Fruit fly (Drosophila melanogaster): ENCODE data around the gene Ugt35B1.
A peak's percentile ranks its signal among the peaks of the same experiment; 100 is the strongest.

Gene Ugt35B1

dm6 chr3R:11216156-11216630 is 46.1 kb upstream of the Ugt35B1 start, which contains the start of the genes RpS25 and CG4820 (continued):
- TF ChIP-seq Ets65A (GFP tag) (peak; percentile 99), CG32532 (GFP tag; IDR thresholded peaks at IDR 0.05) (peak; percentile 89), CG3281 (GFP tag; optimal IDR thresholded peaks at IDR 0.05) (peak; percentile 95), CG13775 (GFP tag; optimal IDR thresholded peaks at IDR 0.05) (peak; percentile 97), D (optimal IDR thresholded peaks at IDR 0.05) (no peak), D (GFP tag; optimal IDR thresholded peaks at IDR 0.05) (peak; percentile 86), Vsx1 (GFP tag; optimal IDR thresholded peaks at IDR 0.05) (peak; percentile 90), Meics (GFP tag; optimal IDR thresholded peaks at IDR 0.05) (peak; percentile 96), CG13123 (GFP tag; optimal IDR thresholded peaks at IDR 0.05) (peak; percentile 82), bsh (GFP tag; optimal IDR thresholded peaks at IDR 0.05) (peak; percentile 36 to 81), ind (GFP tag; optimal IDR thresholded peaks at IDR 0.05) (peak; percentile 72), hkb (optimal IDR thresholded peaks at IDR 0.05) (peak; percentile 92), hkb (GFP tag; IDR thresholded peaks at IDR 0.05) (peak; percentile 90), cad (GFP tag; optimal IDR thresholded peaks at IDR 0.05) (no peak), CG12299 (tag; optimal IDR thresholded peaks at IDR 0.05) (peak; percentile 90), Asciz (GFP tag; optimal IDR thresholded peaks at IDR 0.05) (peak; percentile 89), disco-r (GFP tag; optimal IDR thresholded peaks at IDR 0.05) (peak; percentile 92), Hsf (GFP tag; optimal IDR thresholded peaks at IDR 0.05) (peak; percentile 92), Bgb (GFP tag; IDR thresholded peaks at IDR 0.05; ENCODE audit: partially characterized antibody) (peak; percentile 85), Jarid2 (GFP tag; optimal IDR thresholded peaks at IDR 0.05) (peak; percentile 75), dan (GFP tag; IDR thresholded peaks at IDR 0.05) (no peak), ac (GFP tag; optimal IDR thresholded peaks at IDR 0.05) (peak; percentile 82), Drgx (GFP tag; IDR thresholded peaks at IDR 0.05) (peak; percentile 60), Taf1 (GFP tag; IDR thresholded peaks at IDR 0.05) (peak; percentile 51; the same call in 1 of the 2 replicates), zen (tag; optimal IDR thresholded peaks at IDR 0.05) (peak; percentile 84), ato (GFP tag; IDR thresholded peaks at IDR 0.05; ENCODE audit: partially characterized antibody) (peak; percentile 64), sqz (GFP tag; optimal IDR thresholded peaks at IDR 0.05) (peak; percentile 91), sob (GFP tag; IDR thresholded peaks at IDR 0.05) (peak; percentile 91), CG33213 (GFP tag; optimal IDR thresholded peaks at IDR 0.05) (peak; percentile 96), klu (GFP tag; IDR thresholded peaks at IDR 0.05) (peak; percentile 59), Trl (optimal IDR thresholded peaks at IDR 0.05) (no peak), Trl (GFP tag; optimal IDR thresholded peaks at IDR 0.05) (peak; percentile 96), CG6765 (GFP tag; optimal IDR thresholded peaks at IDR 0.05) (peak; percentile 97), wdn (GFP tag; IDR thresholded peaks at IDR 0.05) (peak; percentile 77), fru (optimal IDR thresholded peaks at IDR 0.05) (no peak), wor (GFP tag; IDR thresholded peaks at IDR 0.05) (0 out of 2 replicates have a peak, but pooled peaks have one; percentile 44), CG18764 (GFP tag; optimal IDR thresholded peaks at IDR 0.05) (peak; percentile 90), row (GFP tag; IDR thresholded peaks at IDR 0.05) (peak; percentile 73), CG4617 (GFP tag; optimal IDR thresholded peaks at IDR 0.05; ENCODE audit: borderline replicate concordance) (peak; percentile 97), CG2712 (tag; optimal IDR thresholded peaks at IDR 0.05) (peak; percentile 90), z (GFP tag; IDR thresholded peaks at IDR 0.05) (0 out of 3 replicates have a peak, but pooled peaks have one; percentile 54), Blimp-1 (GFP tag; optimal IDR thresholded peaks at IDR 0.05) (peak; percentile 73), Dp (GFP tag; optimal IDR thresholded peaks at IDR 0.05) (peak; percentile 64), CG17361 (GFP tag; IDR thresholded peaks at IDR 0.05) (peak; percentile 88), CG6654 (GFP tag; optimal IDR thresholded peaks at IDR 0.05) (peak; percentile 71), hb (GFP tag; IDR thresholded peaks at IDR 0.05; ENCODE audit: partially characterized antibody) (peak; percentile 80; the same call in 2 of the 3 replicates), Oli (tag; optimal IDR thresholded peaks at IDR 0.05) (peak; percentile 82), CG14014 (GFP tag; IDR thresholded peaks at IDR 0.05) (peak; percentile 79), Oaz (GFP tag; IDR thresholded peaks at IDR 0.05) (peak; percentile 81), seq (GFP tag; IDR thresholded peaks at IDR 0.05) (peak; percentile 77; the same call in 1 of the 2 replicates), maf-S (GFP tag; optimal IDR thresholded peaks at IDR 0.05) (peak; percentile 88), CG17802 (tag; optimal IDR thresholded peaks at IDR 0.05) (peak; percentile 82)
